Worm (Caenorhabditis elegans) whole organism, L1 larva: ENCODE data around the gene C04A11.5.

Experiments
- egl-27 ChIP-seq, 2 experiments: fragments of 150-350 bp in 1 of 2; sonication (generic microtip); optimal IDR thresholded peaks; 3 replicates each; lab custom pipeline; 2017 to 2018; ENCODE audit warnings: missing biosample characterization in 2 of 2, missing genetic modification characterization in 2 of 2, missing genetic modification reagents in 2 of 2
- elt-3 ChIP-seq, 6 experiments: fragments of 150-350 bp in 1 of 6; sonication (generic microtip); optimal IDR thresholded peaks; 2 replicates each; lab custom pipeline; 2017 to 2018; ENCODE audit warnings: missing biosample characterization in 6 of 6, missing genetic modification characterization in 6 of 6, inconsistent platforms in 1 of 6
- lin-13 ChIP-seq: fragments of 150-350 bp; optimal IDR thresholded peaks from 2 replicates; lab custom pipeline; 2014; ENCODE audit warnings: missing biosample characterization, missing genetic modification reagents, missing genetic modification characterization
- mdl-1 ChIP-seq, 2 experiments: fragments of 150-350 bp; optimal IDR thresholded peaks; 2 replicates each; lab custom pipeline; 2014 to 2017; ENCODE audit warnings: missing biosample characterization in 2 of 2, missing genetic modification characterization in 2 of 2, inconsistent platforms in 1 of 2
- nhr-11 ChIP-seq: fragments of 150-350 bp; optimal IDR thresholded peaks from 2 replicates; lab custom pipeline; 2014; ENCODE audit warnings: missing biosample characterization, missing genetic modification characterization
- nhr-76 ChIP-seq: sonication (generic microtip); optimal IDR thresholded peaks from 2 replicates; lab custom pipeline; 2017; ENCODE audit warnings: missing biosample characterization, missing genetic modification characterization
- nhr-90 ChIP-seq: sonication (generic microtip); optimal IDR thresholded peaks from 2 replicates; lab custom pipeline; 2016; ENCODE audit warnings: mild to moderate bottlenecking, missing genetic modification characterization, missing compliant biosample characterization; ENCODE audit not compliant: poor library complexity
- pag-3 ChIP-seq: sonication (generic microtip); optimal IDR thresholded peaks from 2 replicates; lab custom pipeline; 2017; ENCODE audit warnings: missing genetic modification characterization, mild to moderate bottlenecking, missing compliant biosample characterization, antibody characterized with exemption, borderline replicate concordance; ENCODE audit not compliant: insufficient read depth
- pax-3 ChIP-seq: fragments of 200-800 bp; sonication (Bioruptor generic); optimal IDR thresholded peaks from 2 replicates; lab custom pipeline; 2018; ENCODE audit warnings: mild to moderate bottlenecking, missing genetic modification characterization, moderate library complexity, missing compliant biosample characterization
- snpc-4 ChIP-seq: fragments of 150-350 bp; optimal IDR thresholded peaks from 2 replicates; lab custom pipeline; 2014; ENCODE audit warnings: missing biosample characterization, missing genetic modification characterization
- sup-37 ChIP-seq: fragments of 200-800 bp; sonication (Bioruptor generic); optimal IDR thresholded peaks from 2 replicates; lab custom pipeline; 2018; ENCODE audit warnings: mild to moderate bottlenecking, missing genetic modification characterization, missing compliant biosample characterization
- unc-62 ChIP-seq: fragments of 150-350 bp; optimal IDR thresholded peaks from 2 replicates; lab custom pipeline; 2014; ENCODE audit warnings: missing biosample characterization, missing genetic modification reagents, missing genetic modification characterization

- TF ChIP-seq snpc-4 (tag; lab: Kevin White, UChicago) (peak; percentile 68), egl-27 (tag; optimal IDR thresholded peaks at IDR 0.05; lab: Kevin White, UChicago) (no peak), elt-3 (tag; optimal IDR thresholded peaks at IDR 0.05; lab: Kevin White, UChicago) (no peak), lin-13 (GFP tag; lab: Kevin White, UChicago) (no peak), unc-62 (GFP tag; lab: Kevin White, UChicago) (no peak), mdl-1 (tag; optimal IDR thresholded peaks at IDR 0.05; lab: Kevin White, UChicago) (no peak), sup-37 (GFP tag; lab: Kevin White, UChicago) (no peak), nhr-90 (tag; lab: Kevin White, UChicago) (no peak), nhr-76 (tag; lab: Kevin White, UChicago) (no peak), nhr-11 (tag; lab: Kevin White, UChicago) (no peak), pag-3 (no peak), pax-3 (tag; lab: Kevin White, UChicago) (no peak)
Observed at ce11 chrX:13690333-13690732, 25.9 kb downstream of the C04A11.5 start.
